Worm (Caenorhabditis elegans) whole organism, mixed stage, embryonic: ENCODE measurements around the gene C05C10.2.

ENCODE experiments used
- elt-3 ChIP-seq: fragments of 150-350 bp; optimal IDR thresholded peaks from 2 replicates; lab custom pipeline; 2014; ENCODE audit warnings: missing biosample characterization, missing genetic modification characterization
- flh-1 ChIP-seq: fragments of 200-800 bp; sonication (Bioruptor generic); optimal IDR thresholded peaks from 2 replicates; lab custom pipeline; 2018; ENCODE audit warnings: mild to moderate bottlenecking, missing genetic modification characterization, moderate library complexity, missing compliant biosample characterization
- mep-1 ChIP-seq: fragments of 150-350 bp; optimal IDR thresholded peaks from 2 replicates; lab custom pipeline; 2017; ENCODE audit warnings: missing biosample characterization, missing genetic modification reagents, missing genetic modification characterization, inconsistent platforms
- nhr-12 ChIP-seq: fragments of 150-350 bp; optimal IDR thresholded peaks from 2 replicates; lab custom pipeline; 2014; ENCODE audit warnings: missing biosample characterization, missing genetic modification characterization
- nhr-237 ChIP-seq: fragments of 150-350 bp; optimal IDR thresholded peaks from 2 replicates; lab custom pipeline; 2014; ENCODE audit warnings: missing biosample characterization, missing genetic modification characterization
- unc-39 ChIP-seq: fragments of 150-350 bp; optimal IDR thresholded peaks from 2 replicates; lab custom pipeline; 2014; ENCODE audit warnings: missing biosample characterization, missing genetic modification characterization

DNA sequence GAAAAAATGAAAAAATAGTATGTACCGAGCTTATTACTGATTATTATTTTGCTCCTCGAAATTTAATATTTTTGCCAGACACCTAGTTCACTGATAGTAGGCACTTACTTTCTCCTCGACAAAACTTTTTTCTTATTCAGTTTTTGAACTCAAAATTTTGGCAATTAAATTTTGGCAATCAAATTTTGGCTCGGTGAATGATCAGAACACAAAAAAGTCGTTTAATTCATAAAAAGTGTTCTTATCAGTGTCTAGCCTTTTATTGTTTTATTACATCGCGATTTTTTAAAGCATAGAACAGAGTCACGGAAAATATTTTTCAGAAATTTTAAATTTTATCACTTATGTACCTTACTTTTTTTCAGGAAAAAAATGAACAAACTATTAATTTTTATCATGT is 26.8 kb upstream of the C05C10.2 start:
- no peak for TF ChIP-seq nhr-12
- TF ChIP-seq elt-3 (tag; lab: Kevin White, UChicago), result no peak
- no peak for TF ChIP-seq flh-1 (GFP tag; lab: Kevin White, UChicago)
- TF ChIP-seq unc-39 (tag; lab: Kevin White, UChicago), result no peak
- no peak for TF ChIP-seq nhr-237 (tag; lab: Kevin White, UChicago)
- TF ChIP-seq mep-1 (tag; lab: Kevin White, UChicago), result no peak
